Worm (Caenorhabditis elegans): ENCODE measurements around the gene T28A8.8.

- no peak for TF ChIP-seq Y105C5A.15 (GFP tag; IDR thresholded peaks at IDR 0.05)
- no peak for TF ChIP-seq R02D3.7 (tag; optimal IDR thresholded peaks at IDR 0.05)
- no peak for TF ChIP-seq ztf-11 (tag; optimal IDR thresholded peaks at IDR 0.05)
- no peak for TF ChIP-seq mdl-1 (tag; optimal IDR thresholded peaks at IDR 0.05)
- no peak for TF ChIP-seq fkh-10 (GFP tag; optimal IDR thresholded peaks at IDR 0.05)
- TF ChIP-seq fos-1 (tag; optimal IDR thresholded peaks at IDR 0.05) = no peak
- TF ChIP-seq ZK546.5 (tag; optimal IDR thresholded peaks at IDR 0.05) = no peak
- no peak for TF ChIP-seq pha-4 (GFP tag; IDR thresholded peaks at IDR 0.05)
- TF ChIP-seq pha-4 (tag; optimal IDR thresholded peaks at IDR 0.05) = no peak
- TF ChIP-seq nhr-237 (tag; optimal IDR thresholded peaks at IDR 0.05) = no peak
- no peak for TF ChIP-seq aha-1 (tag)
- no peak for TF ChIP-seq dmd-9 (GFP tag; IDR thresholded peaks at IDR 0.05)
- TF ChIP-seq F44E2.7 (GFP tag; IDR thresholded peaks at IDR 0.05) = no peak
- no peak for TF ChIP-seq nhr-10 (tag; optimal IDR thresholded peaks at IDR 0.05)
- TF ChIP-seq lin-13 (GFP tag; optimal IDR thresholded peaks at IDR 0.05) = no peak
These were observed 15.8 kb downstream of the T28A8.8 start for ce11 chrIII:13518437-13518836.
